Fruit fly (Drosophila melanogaster): Measurements from ENCODE around the gene Usp39.

- TF ChIP-seq Pif1A (GFP tag; optimal IDR thresholded peaks at IDR 0.05) (peak; percentile 36), CG34367 (tag; optimal IDR thresholded peaks at IDR 0.05) (no peak), fd96Ca (GFP tag; IDR thresholded peaks at IDR 0.05) (no peak), CG14655 (GFP tag; optimal IDR thresholded peaks at IDR 0.05) (peak; percentile 7), CG32121 (GFP tag; IDR thresholded peaks at IDR 0.05) (peak; percentile 13; the same call in 1 of the 2 replicates), CG4496 (GFP tag; IDR thresholded peaks at IDR 0.05) (no peak), CG8159 (tag; optimal IDR thresholded peaks at IDR 0.05) (peak; percentile 3), gl (tag; optimal IDR thresholded peaks at IDR 0.05) (peak; percentile 26), CG12605 (GFP tag; IDR thresholded peaks at IDR 0.05) (no peak)
These were observed 18.9 kb upstream of the Usp39 start for dm6 chrX:18838929-18839576.
